Worm (Caenorhabditis elegans): Measurements from ENCODE around the gene Y57G7A.2.

ce11 chrII:1246855-1247259 is 49.0 kb upstream of the Y57G7A.2 start:
- TF ChIP-seq him-1 (tag; optimal IDR thresholded peaks at IDR 0.05) (no peak), W03F9.2 (tag; optimal IDR thresholded peaks at IDR 0.05) (no peak)
